Fruit fly (Drosophila melanogaster) whole organism, wandering third instar larva: Measurements from ENCODE around the gene mTerf3.

Experiments used
- Abd-B ChIP-seq: fragments of >200 bp; optimal IDR thresholded peaks from 2 replicates; lab custom pipeline; 2017; ENCODE audit warnings: missing biosample characterization, missing genetic modification characterization
- CG32264 ChIP-seq: fragments of 200-800 bp; sonication (Bioruptor generic); optimal IDR thresholded peaks from 2 replicates; lab custom pipeline; 2016; ENCODE audit warnings: missing biosample characterization, missing genetic modification characterization
- CG9705 ChIP-seq: fragments of 200-800 bp; sonication (Bioruptor generic); optimal IDR thresholded peaks from 2 replicates; lab custom pipeline; 2018; ENCODE audit warnings: missing biosample characterization, mild to moderate bottlenecking, missing genetic modification characterization
- CrebA ChIP-seq: fragments of 200-800 bp; sonication (Bioruptor generic); optimal IDR thresholded peaks from 2 replicates; lab custom pipeline; 2016; ENCODE audit warnings: missing biosample characterization, mild to moderate bottlenecking, missing genetic modification characterization, borderline replicate concordance
- Dfd ChIP-seq: fragments of >200 bp; optimal IDR thresholded peaks from 2 replicates; lab custom pipeline; 2017; ENCODE audit warnings: missing biosample characterization, missing genetic modification characterization
- Dif ChIP-seq: fragments of 200-275, 200-300 bp; sonication (Bioruptor generic); optimal IDR thresholded peaks from 2 replicates; lab custom pipeline; 2018; ENCODE audit warnings: missing biosample characterization, missing genetic modification characterization; ENCODE audit not compliant: partially characterized antibody
- GATAd ChIP-seq: sonication (Bioruptor generic); optimal IDR thresholded peaks from 2 replicates; lab custom pipeline; 2016; ENCODE audit warnings: missing biosample characterization, missing genetic modification characterization
- HLH106 ChIP-seq: fragments of 200-800 bp; optimal IDR thresholded peaks from 3 replicates; lab custom pipeline; 2019; ENCODE audit warnings: missing biosample characterization, mild to moderate bottlenecking, missing genetic modification characterization, moderate library complexity
- Hnf4 ChIP-seq: fragments of 200-800 bp; sonication (Bioruptor generic); optimal IDR thresholded peaks from 2 replicates; lab custom pipeline; 2016; ENCODE audit warnings: missing biosample characterization, mild to moderate bottlenecking, missing genetic modification characterization
- Hr78 ChIP-seq: fragments of >200 bp; optimal IDR thresholded peaks from 2 replicates; lab custom pipeline; 2017; ENCODE audit warnings: missing biosample characterization, missing genetic modification characterization
- Hr83 ChIP-seq: fragments of 200-300 bp; sonication (Bioruptor generic); optimal IDR thresholded peaks from 2 replicates; lab custom pipeline; 2016; ENCODE audit warnings: missing biosample characterization, mild to moderate bottlenecking, missing genetic modification characterization, moderate library complexity; ENCODE audit not compliant: poor library complexity, severe bottlenecking
- Jra ChIP-seq: sonication (Bioruptor generic); optimal IDR thresholded peaks from 2 replicates; lab custom pipeline; 2016; ENCODE audit warnings: missing biosample characterization, missing genetic modification characterization
- Mio ChIP-seq: sonication (Bioruptor generic); optimal IDR thresholded peaks from 2 replicates; lab custom pipeline; 2016; ENCODE audit warnings: missing biosample characterization, missing genetic modification characterization
- Myc ChIP-seq: fragments of >200 bp; optimal IDR thresholded peaks from 2 replicates; lab custom pipeline; 2017
- N ChIP-seq: fragments of >200 bp; optimal IDR thresholded peaks from 2 replicates; lab custom pipeline; 2018; ENCODE audit warnings: missing biosample characterization, missing external identifiers, missing genetic modification characterization
- OdsH ChIP-seq: fragments of 200-800 bp; sonication (Bioruptor generic); optimal IDR thresholded peaks from 2 replicates; lab custom pipeline; 2016; ENCODE audit warnings: missing biosample characterization, mild to moderate bottlenecking, missing genetic modification characterization
- Rel ChIP-seq, 2 experiments: fragments of 200-800 bp; sonication (Bioruptor generic) in 1 of 2; optimal IDR thresholded peaks; 2 replicates in 1 of 2; 3 replicates in 1 of 2; lab custom pipeline; 2016 to 2019; ENCODE audit warnings: mild to moderate bottlenecking in 2 of 2, missing biosample characterization in 2 of 2, missing genetic modification characterization in 2 of 2, moderate library complexity in 1 of 2
- Sp1 ChIP-seq: fragments of 200-800 bp; sonication (Bioruptor generic); optimal IDR thresholded peaks from 3 replicates; lab custom pipeline; 2019; ENCODE audit warnings: missing biosample characterization, mild to moderate bottlenecking, missing genetic modification characterization, moderate library complexity
- Vsx2 ChIP-seq: fragments of 200-300, 225-300 bp; sonication (Bioruptor generic); optimal IDR thresholded peaks from 2 replicates; lab custom pipeline; 2018; ENCODE audit warnings: missing biosample characterization, missing genetic modification characterization; ENCODE audit not compliant: partially characterized antibody
- br ChIP-seq: fragments of 200-800 bp; sonication (Bioruptor generic); optimal IDR thresholded peaks from 2 replicates; lab custom pipeline; 2016; ENCODE audit warnings: missing biosample characterization, missing genetic modification characterization
- brk ChIP-seq: fragments of 200-800 bp; sonication (Bioruptor generic); optimal IDR thresholded peaks from 2 replicates; lab custom pipeline; 2016; ENCODE audit warnings: missing biosample characterization, mild to moderate bottlenecking, missing genetic modification characterization
- dl ChIP-seq, 2 experiments: fragments of 175-275, 200-275 bp in 1 of 2; fragments of 200-275 bp in 1 of 2; sonication (Bioruptor generic); optimal IDR thresholded peaks; lab custom pipeline; 2018; ENCODE audit warnings: mild to moderate bottlenecking in 2 of 2, missing biosample characterization in 2 of 2, missing genetic modification characterization in 2 of 2, moderate library complexity in 2 of 2; ENCODE audit not compliant: partially characterized antibody in 2 of 2, insufficient read depth in 1 of 2
- dmrt93B ChIP-seq: fragments of 200-800 bp; sonication (Bioruptor generic); optimal IDR thresholded peaks from 2 replicates; lab custom pipeline; 2018; ENCODE audit warnings: missing biosample characterization, mild to moderate bottlenecking, missing genetic modification characterization
- dsf ChIP-seq: sonication (Bioruptor generic); optimal IDR thresholded peaks from 2 replicates; lab custom pipeline; 2016; ENCODE audit warnings: missing biosample characterization, missing genetic modification characterization, borderline replicate concordance
- ey ChIP-seq: fragments of 200-800 bp; sonication (Bioruptor generic); optimal IDR thresholded peaks from 2 replicates; lab custom pipeline; 2016; ENCODE audit warnings: missing biosample characterization, missing genetic modification characterization
- foxo ChIP-seq, 2 experiments: fragments of 200-800 bp; sonication (Bioruptor generic); optimal IDR thresholded peaks; 2 replicates in 1 of 2; 3 replicates in 1 of 2; lab custom pipeline; 2016 to 2017; ENCODE audit warnings: missing biosample characterization in 2 of 2, missing genetic modification characterization in 2 of 2
- fru ChIP-seq: fragments of 200-800 bp; sonication (Bioruptor generic); optimal IDR thresholded peaks from 3 replicates; lab custom pipeline; 2016; ENCODE audit warnings: missing biosample characterization, mild to moderate bottlenecking, missing genetic modification characterization
- h ChIP-seq: fragments of 200-800 bp; sonication (Bioruptor generic); optimal IDR thresholded peaks from 3 replicates; lab custom pipeline; 2016; ENCODE audit warnings: missing biosample characterization, mild to moderate bottlenecking, missing genetic modification characterization
- jim ChIP-seq: fragments of 175-275, 200-325 bp; sonication (Bioruptor generic); optimal IDR thresholded peaks from 2 replicates; lab custom pipeline; 2016; ENCODE audit warnings: missing biosample characterization, mild to moderate bottlenecking, missing genetic modification characterization
- lola ChIP-seq: fragments of >200 bp; optimal IDR thresholded peaks from 2 replicates; lab custom pipeline; 2017; ENCODE audit warnings: missing biosample characterization, missing genetic modification characterization
- pan ChIP-seq: fragments of >200 bp; optimal IDR thresholded peaks from 2 replicates; lab custom pipeline; 2017
- psq ChIP-seq: fragments of 200-800 bp; sonication (Bioruptor generic); optimal IDR thresholded peaks from 3 replicates; lab custom pipeline; 2017; ENCODE audit warnings: missing biosample characterization, mild to moderate bottlenecking, missing genetic modification characterization, moderate library complexity
- rgr ChIP-seq: fragments of 200-800 bp; sonication (Bioruptor generic); optimal IDR thresholded peaks from 3 replicates; lab custom pipeline; 2016; ENCODE audit warnings: missing biosample characterization, mild to moderate bottlenecking, missing genetic modification characterization
- sage ChIP-seq: fragments of 200-800 bp; sonication (Bioruptor generic); optimal IDR thresholded peaks from 2 replicates; lab custom pipeline; 2016; ENCODE audit warnings: missing biosample characterization, mild to moderate bottlenecking, missing genetic modification characterization
- sv ChIP-seq: fragments of 200-800 bp; sonication (Bioruptor generic); optimal IDR thresholded peaks from 3 replicates; lab custom pipeline; 2016; ENCODE audit warnings: missing biosample characterization, missing genetic modification characterization
- tai ChIP-seq: sonication (Bioruptor generic); optimal IDR thresholded peaks from 2 replicates; lab custom pipeline; 2016; ENCODE audit warnings: missing biosample characterization, missing genetic modification characterization
- usp ChIP-seq: fragments of >200 bp; optimal IDR thresholded peaks from 2 replicates; lab custom pipeline; 2017; ENCODE audit warnings: missing biosample characterization, missing genetic modification characterization
- woc ChIP-seq: sonication (Bioruptor generic); optimal IDR thresholded peaks from 2 replicates; lab custom pipeline; 2016; ENCODE audit warnings: missing biosample characterization, mild to moderate bottlenecking, missing genetic modification characterization

The mTerf3 gene

DNA sequence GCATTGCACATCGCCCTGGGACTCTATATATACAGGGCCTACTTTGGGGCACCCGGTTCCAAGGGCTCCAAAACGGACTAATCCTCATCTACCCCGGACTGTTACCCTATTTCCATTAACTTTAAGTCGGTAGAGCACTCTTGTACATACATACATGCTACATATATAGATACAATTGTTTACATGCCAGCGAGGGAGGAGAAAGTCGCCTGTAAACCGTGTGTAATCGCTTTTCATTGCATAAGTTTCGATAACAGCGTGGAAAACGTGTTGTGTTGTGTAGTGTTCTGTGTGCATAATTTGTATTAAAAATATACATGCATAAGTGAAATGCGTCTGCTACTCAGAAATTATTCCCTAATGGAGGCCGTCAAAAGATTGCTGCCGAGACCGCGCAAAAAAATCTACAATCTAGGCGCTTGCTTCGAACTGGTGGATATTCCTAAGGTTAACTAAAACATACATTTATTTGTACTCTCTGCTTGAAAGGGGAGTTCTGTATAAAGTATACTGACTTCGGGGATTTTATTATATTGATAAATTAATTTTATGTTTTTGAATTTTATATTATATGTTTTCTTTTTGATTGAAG, 46.3 kb downstream of the mTerf3 start, which contains the start of gene isoQC:
isoQC (plus strand) TSS at position 270 of the 592 bp plus-strand sequence.
- TF ChIP-seq Hr83 (no peak), CG9705 (GFP tag; lab: Kevin White, UChicago) (no peak), jim (no peak), Hr78 (GFP tag; lab: Kevin White, UChicago) (no peak), GATAd (GFP tag; lab: Kevin White, UChicago) (no peak), sage (GFP tag; lab: Kevin White, UChicago) (no peak), pan (no peak), CG32264 (no peak), Myc (lab: Kevin White, UChicago) (no peak), Hnf4 (GFP tag; lab: Kevin White, UChicago) (no peak), usp (no peak), fru (GFP tag; lab: Kevin White, UChicago) (no peak), CrebA (no peak), woc (no peak), Vsx2 (GFP tag; lab: Kevin White, UChicago) (no peak), dmrt93B (no peak), HLH106 (no peak), sv (GFP tag; lab: Kevin White, UChicago) (no peak), Abd-B (no peak), Dfd (GFP tag; lab: Kevin White, UChicago) (no peak)

DNA sequence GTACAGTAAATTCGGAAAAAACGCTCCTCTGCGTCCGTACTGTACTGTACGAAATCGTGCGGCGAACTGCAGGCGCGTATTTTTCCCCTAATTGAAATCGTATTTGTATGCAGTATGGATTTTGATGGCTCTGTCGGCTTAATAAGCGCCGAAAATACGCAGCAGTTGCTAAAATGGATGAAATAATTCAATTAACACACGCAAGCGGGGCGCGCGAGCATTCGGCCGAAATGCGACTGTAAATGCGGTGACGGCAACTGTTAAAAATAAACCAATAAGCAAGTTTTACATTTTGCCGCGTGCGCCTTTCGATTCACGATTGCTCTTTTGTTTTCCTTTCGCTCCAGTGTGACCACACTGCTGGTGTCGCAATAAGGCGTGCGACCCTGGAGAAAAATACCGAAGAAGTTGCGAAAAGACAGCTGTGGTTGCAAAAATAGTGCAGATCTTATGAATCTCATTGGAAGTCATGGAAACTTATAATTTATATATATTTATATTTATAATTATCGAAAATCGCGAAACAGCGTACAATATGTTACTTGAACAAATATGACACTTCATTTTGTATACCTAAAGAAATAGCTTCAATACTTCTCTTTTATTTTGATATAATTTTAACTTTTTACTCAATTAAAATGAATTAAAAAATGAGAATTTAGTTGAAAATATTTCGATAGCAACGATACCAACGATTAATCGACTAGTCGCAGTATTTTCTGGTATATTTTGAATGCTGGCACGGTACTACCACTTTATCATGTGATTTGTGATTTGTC, 47.4 kb downstream of the mTerf3 start, which contains the start of the genes CG32428 and CG5969:
CG32428 (minus strand) TSS at position 703 of the 779 bp plus-strand sequence.
CG5969 (plus strand) TSS at position 763 of the 779 bp plus-strand sequence.
- TF ChIP-seq ey: peak; percentile 13
- peak; percentile 39 for TF ChIP-seq CG9705 (GFP tag; lab: Kevin White, UChicago)
- TF ChIP-seq dmrt93B: peak; percentile 47
- no peak for TF ChIP-seq pan
- TF ChIP-seq dsf (GFP tag; lab: Kevin White, UChicago): no peak
- TF ChIP-seq lola (GFP tag; lab: Kevin White, UChicago): no peak
- no peak for TF ChIP-seq jim
- TF ChIP-seq foxo (GFP tag; optimal IDR thresholded peaks at IDR 0.05; lab: Kevin White, UChicago): peak in 1 of 2 experiments; percentile 71
- TF ChIP-seq fru (GFP tag; lab: Kevin White, UChicago): no peak
- no peak for TF ChIP-seq dl (GFP tag; optimal IDR thresholded peaks at IDR 0.05; lab: Kevin White, UChicago; ENCODE audit: insufficient read depth in 1 of 2, partially characterized antibody in 2 of 2)
- no peak for TF ChIP-seq Hr78 (GFP tag; lab: Kevin White, UChicago)
- no peak for TF ChIP-seq sv (GFP tag; lab: Kevin White, UChicago)
- TF ChIP-seq br (GFP tag; lab: Kevin White, UChicago): no peak
- peak; percentile 91 for TF ChIP-seq psq (GFP tag; lab: Kevin White, UChicago)
- TF ChIP-seq brk (GFP tag; lab: Kevin White, UChicago): peak; percentile 57
- TF ChIP-seq Dif: no peak
- TF ChIP-seq Jra (GFP tag; lab: Kevin White, UChicago): peak; percentile 12
- TF ChIP-seq GATAd (GFP tag; lab: Kevin White, UChicago): peak; percentile 32
- peak; percentile 33 for TF ChIP-seq woc
- TF ChIP-seq sage (GFP tag; lab: Kevin White, UChicago): peak; percentile 29
- TF ChIP-seq HLH106: peak; percentile 83
- peak; percentile 49 for TF ChIP-seq rgr (GFP tag; lab: Kevin White, UChicago)
- peak; percentile 18 for TF ChIP-seq OdsH
- TF ChIP-seq CrebA: peak; percentile 38
- TF ChIP-seq Myc (lab: Kevin White, UChicago): no peak
- TF ChIP-seq h (GFP tag; lab: Kevin White, UChicago): peak; percentile 71
- TF ChIP-seq Vsx2 (GFP tag; lab: Kevin White, UChicago): no peak
- no peak for TF ChIP-seq Rel (GFP tag; optimal IDR thresholded peaks at IDR 0.05; lab: Kevin White, UChicago)
- TF ChIP-seq Rel (tag; optimal IDR thresholded peaks at IDR 0.05; lab: Kevin White, UChicago): peak; percentile 66
- TF ChIP-seq Hr83: peak; percentile 38
- no peak for TF ChIP-seq Mio
- no peak for TF ChIP-seq usp
- peak; percentile 69 for TF ChIP-seq tai (GFP tag; lab: Kevin White, UChicago)
- peak; percentile 66 for TF ChIP-seq Sp1
- no peak for TF ChIP-seq CG32264
- peak; percentile 47 for TF ChIP-seq Hnf4 (GFP tag; lab: Kevin White, UChicago)
- TF ChIP-seq N: no peak
- TF ChIP-seq Abd-B: no peak
- TF ChIP-seq Dfd (GFP tag; lab: Kevin White, UChicago): no peak
- TF ChIP-seq, all 38 proteins: peak for 20
